Worm (Caenorhabditis elegans) whole organism, L4/young adult: ENCODE measurements around the gene ugt-3.

Experiments
- W03F9.2 ChIP-seq: fragments of 150-350 bp; optimal IDR thresholded peaks from 2 replicates; lab custom pipeline; 2014; ENCODE audit warnings: missing biosample characterization, missing genetic modification characterization
- dao-5 ChIP-seq: sonication (generic microtip); optimal IDR thresholded peaks from 2 replicates; lab custom pipeline; 2016; ENCODE audit warnings: missing genotype, missing genetic modification characterization, moderate library complexity, missing compliant biosample characterization
- him-1 ChIP-seq: sonication (generic microtip); optimal IDR thresholded peaks from 2 replicates; lab custom pipeline; 2016; ENCODE audit warnings: missing genotype, missing genetic modification reagents, missing genetic modification characterization, missing compliant biosample characterization

ugt-3 gene

DNA sequence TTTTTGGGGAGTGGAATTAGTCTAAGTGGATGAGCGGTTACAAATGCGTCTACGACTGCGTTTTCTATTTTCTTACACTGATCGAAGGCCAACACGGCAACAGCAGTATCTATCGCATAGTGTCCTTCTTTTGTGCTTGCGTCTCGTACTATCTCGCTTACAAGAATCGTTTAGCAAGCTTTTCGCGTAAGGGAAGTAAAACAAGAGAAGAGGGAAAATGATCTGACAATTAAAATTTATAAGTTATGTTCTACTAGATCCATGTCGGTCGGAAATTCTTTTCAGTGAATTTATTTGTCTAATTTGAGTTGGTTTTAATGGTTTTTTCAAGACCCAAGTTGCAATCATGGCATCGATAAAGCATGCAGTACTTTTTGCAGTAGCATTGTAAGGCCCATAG lies 13.0 kb downstream of the ugt-3 start, which contains the start of gene fkb-4:
TSS of gene fkb-4 (minus strand) at position 101 of the 400 bp plus-strand sequence.
- TF ChIP-seq dao-5 (tag; lab: Kevin White, UChicago) (no peak), him-1 (tag; lab: Kevin White, UChicago) (no peak), W03F9.2 (tag; lab: Kevin White, UChicago) (no peak)

DNA sequence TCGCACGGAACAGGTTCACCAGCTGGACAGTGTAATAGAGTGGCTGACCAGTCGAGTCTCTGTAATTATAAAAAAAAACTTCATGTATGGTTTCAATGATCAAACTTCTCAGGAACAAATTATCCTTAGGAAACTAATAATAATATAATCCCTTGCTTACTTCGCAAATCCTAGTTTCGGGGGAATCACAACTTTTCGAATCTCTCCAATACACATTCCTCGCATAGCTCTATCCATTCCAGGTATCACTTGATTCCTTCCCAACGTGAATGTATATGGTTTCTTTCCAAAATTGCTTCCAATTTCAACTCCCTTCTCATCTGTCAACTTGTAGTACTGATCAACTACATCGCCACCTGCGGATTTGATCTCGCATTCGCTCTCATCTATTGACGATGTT lies 13.7 kb downstream of the ugt-3 start:
- TF ChIP-seq dao-5 (tag; lab: Kevin White, UChicago) (no peak), him-1 (tag; lab: Kevin White, UChicago) (no peak), W03F9.2 (tag; lab: Kevin White, UChicago) (no peak)

DNA sequence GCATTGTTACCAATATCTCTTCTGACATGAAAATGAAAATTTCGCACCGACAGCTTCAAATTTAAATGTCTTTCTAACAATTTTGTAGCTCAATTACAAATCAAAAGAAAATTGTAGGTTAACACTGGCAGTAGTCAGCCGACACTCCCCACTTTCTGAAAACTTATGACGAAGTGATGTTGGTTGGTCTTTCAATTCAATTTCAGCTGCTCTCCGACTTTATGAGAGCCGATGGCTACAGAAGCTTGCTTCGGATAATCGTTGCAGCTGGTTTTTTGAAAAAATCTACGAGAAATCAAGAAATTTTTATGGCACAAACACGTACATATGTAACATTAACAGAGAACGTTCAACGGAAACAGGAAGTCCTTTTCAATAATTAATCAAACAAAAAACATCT lies 15.2 kb downstream of the ugt-3 start, which contains the start of gene sre-20:
TSS of gene sre-20 (minus strand) at position 101 of the 400 bp plus-strand sequence.
- TF ChIP-seq dao-5 (tag; lab: Kevin White, UChicago) (no peak), W03F9.2 (tag; lab: Kevin White, UChicago) (no peak), him-1 (tag; lab: Kevin White, UChicago) (no peak)

DNA sequence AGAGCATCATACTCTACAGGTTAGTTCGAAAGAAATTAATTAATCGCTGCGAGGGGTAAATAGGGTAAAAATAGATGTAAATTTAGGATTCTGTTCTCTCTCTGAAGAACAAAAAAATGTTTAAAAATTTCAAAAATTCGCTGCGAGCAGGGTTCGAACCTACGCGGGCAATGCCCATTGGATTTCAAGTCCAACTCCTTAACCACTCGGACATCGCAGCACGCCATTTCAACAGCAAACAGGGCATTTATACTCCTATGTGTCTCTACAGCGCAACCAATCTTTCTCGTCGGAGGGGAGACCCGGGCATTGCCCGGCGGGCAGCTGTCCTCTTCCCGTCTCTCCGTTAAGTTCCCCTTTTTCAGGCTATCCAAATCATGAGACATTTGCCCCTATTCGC lies 19.8 kb downstream of the ugt-3 start:
- TF ChIP-seq him-1 (tag; lab: Kevin White, UChicago) = peak; percentile 29
- peak; percentile 61 for TF ChIP-seq dao-5 (tag; lab: Kevin White, UChicago)
- no peak for TF ChIP-seq W03F9.2 (tag; lab: Kevin White, UChicago)

DNA sequence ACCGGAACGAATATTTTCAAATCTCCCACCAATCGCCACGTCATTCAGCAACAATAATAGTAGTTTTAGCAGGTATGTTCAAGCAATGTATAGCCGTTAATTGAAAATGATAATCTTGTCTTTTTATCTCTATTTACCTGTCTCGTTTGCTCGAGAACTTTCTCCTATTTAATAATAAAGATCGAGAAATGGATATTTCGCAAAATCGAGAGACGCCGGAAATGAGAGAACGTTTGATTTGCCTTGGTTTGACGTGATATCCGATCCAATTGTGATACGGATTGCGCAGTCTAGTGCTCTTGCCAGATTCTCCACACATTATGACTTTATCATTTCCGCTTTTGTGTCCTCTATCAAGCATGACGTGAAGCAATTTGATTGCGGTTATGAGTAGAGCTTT lies 26.2 kb downstream of the ugt-3 start:
- TF ChIP-seq him-1 (tag; lab: Kevin White, UChicago) (no peak), W03F9.2 (tag; lab: Kevin White, UChicago) (no peak), dao-5 (tag; lab: Kevin White, UChicago) (no peak)

DNA sequence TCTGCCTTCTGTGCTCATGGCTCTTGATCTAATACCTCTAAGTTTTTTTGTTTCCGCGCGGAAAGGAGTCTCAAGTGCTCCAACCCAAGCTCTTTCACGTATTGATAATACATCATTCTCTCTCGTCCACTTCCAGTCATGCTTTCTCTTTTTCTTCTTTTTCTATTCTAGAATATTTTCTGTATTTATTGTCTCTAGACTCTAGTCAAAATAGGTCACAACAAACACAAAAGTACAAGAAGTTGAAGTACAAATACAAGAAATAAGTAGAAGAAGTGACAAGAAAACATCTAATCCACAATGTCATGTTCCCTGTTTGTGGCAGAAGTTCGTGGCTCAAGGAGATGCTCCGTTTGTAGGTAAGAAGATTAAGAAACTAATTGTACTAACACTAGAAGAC lies 26.8 kb downstream of the ugt-3 start, which contains the start of gene ZC455.1:
TSS of gene ZC455.1 (plus strand) at position 301 of the 400 bp plus-strand sequence.
- TF ChIP-seq dao-5 (tag; lab: Kevin White, UChicago) (no peak), him-1 (tag; lab: Kevin White, UChicago) (no peak), W03F9.2 (tag; lab: Kevin White, UChicago) (no peak)

DNA sequence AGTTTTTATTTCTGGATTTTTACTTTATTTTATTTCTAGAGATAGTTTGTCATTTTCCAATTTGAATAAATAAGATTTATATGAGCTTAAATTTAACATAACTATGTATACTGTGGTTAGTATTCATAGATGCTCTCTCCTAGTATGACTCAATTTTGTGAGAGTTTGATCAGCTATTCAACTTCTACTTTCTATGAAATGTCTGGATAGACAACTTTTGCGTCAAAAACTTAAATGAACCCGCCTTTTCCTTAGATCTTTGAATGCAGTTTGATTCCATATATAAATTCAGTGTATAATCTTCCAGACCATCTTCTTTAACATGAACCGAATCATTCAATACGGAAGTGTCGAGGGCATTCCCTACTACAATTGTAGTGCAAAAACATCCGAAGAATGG lies 31.1 kb downstream of the ugt-3 start, which contains the start of gene srt-43:
TSS of gene srt-43 (plus strand) at position 301 of the 400 bp plus-strand sequence.
- no peak for TF ChIP-seq him-1 (tag; lab: Kevin White, UChicago)
- no peak for TF ChIP-seq dao-5 (tag; lab: Kevin White, UChicago)
- no peak for TF ChIP-seq W03F9.2 (tag; lab: Kevin White, UChicago)

DNA sequence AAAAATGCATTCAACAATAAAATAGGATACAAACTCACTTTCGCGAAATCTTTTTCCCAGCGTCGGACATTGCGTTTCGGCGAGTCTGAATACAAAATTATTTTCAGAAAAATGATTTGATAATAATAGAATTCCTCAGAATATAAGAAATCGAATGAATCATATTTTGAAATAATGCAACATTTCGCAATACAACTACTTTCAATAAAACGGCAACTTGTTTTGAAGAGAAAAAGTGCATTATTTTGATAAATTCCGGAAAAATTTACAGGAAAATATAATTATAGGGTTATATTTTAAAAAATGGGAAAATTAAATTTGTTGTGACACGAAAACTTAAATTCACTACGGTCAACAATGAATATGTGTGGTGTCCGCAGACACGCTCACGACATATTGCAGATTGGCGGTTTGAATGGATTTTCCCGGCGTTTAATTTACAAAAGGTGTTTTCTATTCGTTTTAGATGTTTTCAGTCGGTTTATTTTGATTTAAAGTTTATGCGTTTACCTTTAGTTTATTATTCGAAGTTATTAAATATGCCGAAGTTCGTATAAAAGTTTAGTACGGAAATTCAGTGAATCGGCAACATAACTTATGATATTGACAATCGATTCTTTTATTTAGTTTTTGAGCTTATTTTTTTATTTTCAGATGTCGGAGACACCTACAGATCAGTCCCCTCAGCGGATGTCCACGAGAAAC lies 36.6 kb downstream of the ugt-3 start, which contains the start of the genes abcf-1 and scc-3:
TSS of gene abcf-1 (minus strand) at position 85 of the 705 bp plus-strand sequence.
TSS of gene scc-3 (plus strand) at position 655 of the 705 bp plus-strand sequence.
- TF ChIP-seq him-1 (tag; lab: Kevin White, UChicago) = no peak
- peak; percentile 11 for TF ChIP-seq W03F9.2 (tag; lab: Kevin White, UChicago)

DNA sequence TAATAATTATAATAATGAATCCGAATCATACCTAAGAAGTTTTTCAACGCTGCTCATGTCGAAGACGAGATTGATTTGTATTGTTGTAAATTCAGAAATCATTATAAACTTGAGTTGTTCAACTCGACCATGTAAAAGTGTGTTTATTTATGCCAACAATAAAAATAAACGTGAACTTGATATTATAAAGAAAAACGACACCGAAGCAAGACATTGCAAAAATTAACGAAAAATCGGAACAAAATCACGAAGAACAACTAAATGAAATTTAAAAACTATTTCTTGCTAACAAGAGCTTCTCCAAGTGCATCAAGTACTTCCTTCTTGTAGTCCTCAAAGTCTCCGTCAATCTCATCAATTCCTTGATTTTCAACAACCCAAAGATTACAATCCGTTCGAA lies 39.2 kb downstream of the ugt-3 start, which contains the start of gene F18E2.15:
TSS of gene F18E2.15 (minus strand) at position 101 of the 400 bp plus-strand sequence.
- no peak for TF ChIP-seq him-1 (tag; lab: Kevin White, UChicago)
- no peak for TF ChIP-seq W03F9.2 (tag; lab: Kevin White, UChicago)
- no peak for TF ChIP-seq dao-5 (tag; lab: Kevin White, UChicago)

DNA sequence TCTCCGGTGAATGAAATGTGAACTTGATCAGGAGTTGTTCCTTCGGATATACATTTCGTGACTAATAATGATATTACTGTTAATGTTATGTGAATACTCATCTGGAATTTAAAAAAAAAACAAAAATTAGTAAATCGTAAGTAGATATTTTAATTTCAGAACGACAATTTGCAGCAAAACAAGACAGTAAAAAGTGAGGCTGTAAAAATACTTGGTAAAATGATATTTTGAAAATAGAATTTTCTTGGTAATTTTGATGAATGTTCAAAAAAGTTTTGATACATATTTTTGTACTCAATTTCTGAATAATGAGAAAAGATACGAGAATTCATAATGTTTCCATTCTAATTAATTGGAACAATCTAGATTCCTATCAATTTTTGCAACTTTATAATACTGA lies 40.4 kb downstream of the ugt-3 start, which contains the start of gene papl-1:
TSS of gene papl-1 (minus strand) at position 101 of the 400 bp plus-strand sequence.
- TF ChIP-seq W03F9.2 (tag; lab: Kevin White, UChicago) = no peak
- TF ChIP-seq dao-5 (tag; lab: Kevin White, UChicago) = no peak
- TF ChIP-seq him-1 (tag; lab: Kevin White, UChicago) = no peak

DNA sequence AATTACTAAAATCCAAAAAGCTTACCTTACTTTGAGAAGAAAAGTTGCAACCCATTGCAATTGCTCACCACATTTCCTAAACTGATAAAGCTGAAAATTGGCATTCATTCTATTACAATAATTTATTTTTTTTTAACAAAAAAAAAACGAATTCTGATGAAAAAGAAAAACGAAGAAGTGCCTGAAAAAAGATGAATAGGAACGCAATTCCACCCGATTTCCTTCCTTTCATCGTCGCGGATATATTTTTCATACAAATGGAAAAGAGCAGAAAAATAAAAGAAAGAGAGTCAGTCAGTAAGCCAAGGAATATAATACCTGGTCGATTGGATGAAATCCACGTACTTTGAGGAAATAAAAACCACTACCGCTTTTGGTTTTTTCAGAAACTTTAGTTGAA lies 45.2 kb downstream of the ugt-3 start, which contains the start of gene gpa-13:
TSS of gene gpa-13 (minus strand) at position 101 of the 400 bp plus-strand sequence.
- TF ChIP-seq dao-5 (tag; lab: Kevin White, UChicago) (no peak), him-1 (tag; lab: Kevin White, UChicago) (no peak)

DNA sequence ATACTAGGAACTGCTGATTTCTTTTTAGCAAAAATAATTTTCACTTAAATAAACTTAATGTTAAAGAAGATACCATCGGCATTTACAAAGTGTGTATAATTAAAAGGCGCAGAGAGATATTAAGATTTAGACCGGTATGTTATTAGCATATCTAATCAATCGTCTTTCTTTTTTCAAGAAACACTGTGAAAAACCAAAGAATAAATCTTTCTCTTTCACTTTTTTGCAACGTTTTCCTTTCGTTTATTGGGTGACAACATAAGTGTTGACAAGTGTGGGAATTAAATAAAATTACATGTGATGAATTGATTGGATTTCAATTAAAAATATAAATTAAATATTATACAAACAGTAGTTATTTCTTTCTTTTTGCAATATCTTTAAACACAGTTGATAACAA lies 47.7 kb downstream of the ugt-3 start, which contains the start of gene C15C8.8:
TSS of gene C15C8.8 (minus strand) at position 101 of the 400 bp plus-strand sequence.
- no peak for TF ChIP-seq W03F9.2 (tag; lab: Kevin White, UChicago)
- no peak for TF ChIP-seq him-1 (tag; lab: Kevin White, UChicago)

DNA sequence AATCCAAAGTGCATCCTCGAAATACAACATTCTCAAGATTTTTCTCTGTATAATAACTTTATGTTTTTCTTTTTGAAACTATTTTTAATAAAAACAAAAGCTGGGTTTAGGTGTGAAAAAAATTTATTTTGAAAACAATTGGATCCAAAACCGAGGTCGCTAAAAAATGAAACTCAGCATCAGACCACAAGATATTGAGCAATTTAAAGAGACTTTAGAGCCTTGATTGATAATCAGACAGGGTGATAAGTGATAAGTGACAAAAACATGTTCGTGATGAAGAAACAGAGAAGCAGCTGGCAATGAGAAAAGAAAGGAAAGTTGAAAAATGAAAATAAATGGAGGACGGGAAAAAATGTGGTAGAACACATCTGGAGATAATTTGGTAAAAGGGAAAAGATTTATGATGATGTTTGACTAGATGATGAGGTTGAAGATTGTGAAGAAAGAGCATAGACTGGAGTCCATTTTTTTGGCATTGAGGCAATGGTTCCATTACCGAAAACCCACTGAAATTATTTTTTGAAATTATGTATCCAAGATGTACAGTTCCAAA lies 48.5 kb downstream of the ugt-3 start, which contains the start of gene C15C8.6:
TSS of gene C15C8.6 (minus strand) at position 51 of the 556 bp plus-strand sequence.
- TF ChIP-seq dao-5 (tag; lab: Kevin White, UChicago) (no peak), him-1 (tag; lab: Kevin White, UChicago) (no peak), W03F9.2 (tag; lab: Kevin White, UChicago) (no peak)
